Worm (Caenorhabditis elegans) whole organism, L2 larva: Measurements from ENCODE around the gene Y113G7A.16.

Experiments
- F13H6.1 ChIP-seq: sonication (generic microtip); optimal IDR thresholded peaks from 2 replicates; lab custom pipeline; 2016; ENCODE audit warnings: missing genetic modification characterization, missing compliant biosample characterization
- R02D3.7 ChIP-seq: fragments of 150-350 bp; optimal IDR thresholded peaks from 2 replicates; lab custom pipeline; 2014; ENCODE audit warnings: missing biosample characterization, missing genetic modification characterization
- Y55F3AM.14 ChIP-seq: fragments of 200-800 bp; sonication (Bioruptor generic); optimal IDR thresholded peaks from 2 replicates; lab custom pipeline; 2018; ENCODE audit warnings: mild to moderate bottlenecking, missing genetic modification characterization, missing compliant biosample characterization
- alr-1 ChIP-seq: fragments of 150-350 bp; optimal IDR thresholded peaks from 2 replicates; lab custom pipeline; 2014; ENCODE audit warnings: missing biosample characterization, missing genetic modification characterization
- aly-2 ChIP-seq: fragments of 150-350 bp; optimal IDR thresholded peaks from 2 replicates; lab custom pipeline; 2014; ENCODE audit warnings: missing biosample characterization, missing genetic modification characterization
- ama-1 ChIP-seq: fragments of 150-350 bp; optimal IDR thresholded peaks from 2 replicates; lab custom pipeline; 2018; ENCODE audit warnings: inconsistent platforms
- blmp-1 ChIP-seq: sonication (generic microtip); optimal IDR thresholded peaks from 2 replicates; lab custom pipeline; 2017; ENCODE audit warnings: missing genetic modification characterization, mild to moderate bottlenecking, missing compliant biosample characterization, antibody characterized with exemption, moderate library complexity; ENCODE audit not compliant: insufficient read depth
- ceh-16 ChIP-seq: fragments of 150-350 bp; optimal IDR thresholded peaks from 2 replicates; lab custom pipeline; 2014; ENCODE audit warnings: missing biosample characterization, missing genetic modification characterization
- ceh-82 ChIP-seq: fragments of 150-350 bp; optimal IDR thresholded peaks from 2 replicates; lab custom pipeline; 2014; ENCODE audit warnings: missing biosample characterization, missing genetic modification characterization
- crh-2 ChIP-seq: sonication (generic microtip); optimal IDR thresholded peaks from 2 replicates; lab custom pipeline; 2017; ENCODE audit warnings: missing biosample characterization, missing genetic modification characterization
- dmd-4 ChIP-seq: sonication (generic microtip); optimal IDR thresholded peaks from 2 replicates; lab custom pipeline; 2017; ENCODE audit warnings: missing biosample characterization, missing genetic modification characterization
- egl-27 ChIP-seq: sonication (generic microtip); optimal IDR thresholded peaks from 3 replicates; lab custom pipeline; 2017; ENCODE audit warnings: missing biosample characterization, missing genetic modification reagents, missing genetic modification characterization
- elt-3 ChIP-seq: sonication (generic microtip); optimal IDR thresholded peaks from 2 replicates; lab custom pipeline; 2017; ENCODE audit warnings: missing biosample characterization, missing genetic modification characterization
- fos-1 ChIP-seq: fragments of 150-350 bp; optimal IDR thresholded peaks from 2 replicates; lab custom pipeline; 2014; ENCODE audit warnings: missing biosample characterization, missing genetic modification characterization
- lin-11 ChIP-seq: fragments of 150-350 bp; sonication (generic microtip); optimal IDR thresholded peaks from 2 replicates; lab custom pipeline; 2014; ENCODE audit warnings: missing biosample characterization, missing genetic modification characterization, inconsistent platforms, mixed read lengths
- lin-13 ChIP-seq: fragments of 150-350 bp; optimal IDR thresholded peaks from 2 replicates; lab custom pipeline; 2014; ENCODE audit warnings: missing biosample characterization, missing genetic modification reagents, missing genetic modification characterization
- lin-39 ChIP-seq: fragments of 150-350 bp; optimal IDR thresholded peaks from 2 replicates; lab custom pipeline; 2014; ENCODE audit warnings: missing biosample characterization, missing genetic modification reagents, missing genetic modification characterization
- lsy-2 ChIP-seq, 2 experiments: fragments of 150-350 bp in 1 of 2; sonication (generic microtip) in 1 of 2; optimal IDR thresholded peaks; 2 replicates each; lab custom pipeline; 2014 to 2017; ENCODE audit warnings: missing biosample characterization in 2 of 2, missing genetic modification characterization in 2 of 2
- mab-5 ChIP-seq: fragments of 150-350 bp; optimal IDR thresholded peaks from 2 replicates; lab custom pipeline; 2014; ENCODE audit warnings: missing biosample characterization, missing genetic modification characterization
- mbf-1 ChIP-seq: sonication (generic microtip); optimal IDR thresholded peaks from 2 replicates; lab custom pipeline; 2017; ENCODE audit warnings: missing biosample characterization, missing genetic modification characterization
- mdl-1 ChIP-seq, 2 experiments: fragments of 150-350 bp in 1 of 2; sonication (generic microtip) in 1 of 2; optimal IDR thresholded peaks; 2 replicates each; lab custom pipeline; 2017; ENCODE audit warnings: missing biosample characterization in 2 of 2, missing genetic modification characterization in 2 of 2
- nhr-10 ChIP-seq: sonication (generic microtip); optimal IDR thresholded peaks from 2 replicates; lab custom pipeline; 2017; ENCODE audit warnings: missing biosample characterization, missing genetic modification characterization
- nhr-11 ChIP-seq: fragments of 150-350 bp; optimal IDR thresholded peaks from 2 replicates; lab custom pipeline; 2014; ENCODE audit warnings: missing biosample characterization, missing genetic modification characterization
- nhr-12 ChIP-seq: fragments of 150-350 bp; optimal IDR thresholded peaks from 2 replicates; lab custom pipeline; 2014; ENCODE audit warnings: missing biosample characterization, missing genetic modification characterization
- nhr-129 ChIP-seq: fragments of 150-350 bp; optimal IDR thresholded peaks from 2 replicates; lab custom pipeline; 2014; ENCODE audit warnings: missing biosample characterization, missing genetic modification characterization
- nhr-21 ChIP-seq: fragments of 150-350 bp; optimal IDR thresholded peaks from 2 replicates; lab custom pipeline; 2014; ENCODE audit warnings: missing biosample characterization, missing genetic modification characterization
- nhr-237 ChIP-seq: fragments of 150-350 bp; optimal IDR thresholded peaks from 2 replicates; lab custom pipeline; 2014; ENCODE audit warnings: missing biosample characterization, missing genetic modification characterization
- nhr-25 ChIP-seq: fragments of 150-350 bp; sonication (generic microtip); optimal IDR thresholded peaks from 3 replicates; lab custom pipeline; 2014; ENCODE audit warnings: missing biosample characterization, missing genetic modification characterization
- nhr-77 ChIP-seq: fragments of 150-350 bp; optimal IDR thresholded peaks from 2 replicates; lab custom pipeline; 2014; ENCODE audit warnings: missing biosample characterization, missing genetic modification characterization
- skn-1 ChIP-seq: sonication (generic microtip); optimal IDR thresholded peaks from 2 replicates; lab custom pipeline; 2017; ENCODE audit warnings: missing biosample characterization, missing genetic modification characterization
- sma-3 ChIP-seq: sonication (generic microtip); optimal IDR thresholded peaks from 2 replicates; lab custom pipeline; 2016; ENCODE audit warnings: missing genetic modification reagents, missing genetic modification characterization, missing compliant biosample characterization
- sma-9 ChIP-seq, 2 experiments: fragments of 150-350 bp in 1 of 2; sonication (generic microtip) in 1 of 2; optimal IDR thresholded peaks; 2 replicates each; lab custom pipeline; 2014 to 2016; ENCODE audit warnings: missing genetic modification characterization in 2 of 2, mild to moderate bottlenecking in 1 of 2, missing biosample characterization in 1 of 2, missing compliant biosample characterization in 1 of 2, missing genetic modification reagents in 1 of 2, moderate library complexity in 1 of 2
- snpc-4 ChIP-seq: fragments of 150-350 bp; optimal IDR thresholded peaks from 2 replicates; lab custom pipeline; 2014; ENCODE audit warnings: missing biosample characterization, missing genetic modification characterization
- unc-39 ChIP-seq: fragments of 150-350 bp; optimal IDR thresholded peaks from 2 replicates; lab custom pipeline; 2014; ENCODE audit warnings: missing biosample characterization, missing genetic modification characterization
- unc-62 ChIP-seq: fragments of 150-350 bp; optimal IDR thresholded peaks from 2 replicates; lab custom pipeline; 2014; ENCODE audit warnings: missing biosample characterization, missing genetic modification reagents, missing genetic modification characterization
- zag-1 ChIP-seq: fragments of 150-350 bp; optimal IDR thresholded peaks from 2 replicates; lab custom pipeline; 2014; ENCODE audit warnings: missing biosample characterization, missing genetic modification characterization
- ztf-1 ChIP-seq: fragments of 200-800 bp; sonication (Bioruptor generic); conservative IDR thresholded peaks from 2 replicates; pipeline ENCODE4 v1.3.6; 2022; ENCODE audit warnings: missing genetic modification characterization, missing compliant biosample characterization
- ztf-11 ChIP-seq: sonication (generic microtip); optimal IDR thresholded peaks from 2 replicates; lab custom pipeline; 2017; ENCODE audit warnings: missing biosample characterization, missing genetic modification characterization
- ztf-4 ChIP-seq: fragments of 150-350 bp; optimal IDR thresholded peaks from 2 replicates; lab custom pipeline; 2014; ENCODE audit warnings: missing biosample characterization, missing genetic modification characterization

Gene Y113G7A.16

DNA sequence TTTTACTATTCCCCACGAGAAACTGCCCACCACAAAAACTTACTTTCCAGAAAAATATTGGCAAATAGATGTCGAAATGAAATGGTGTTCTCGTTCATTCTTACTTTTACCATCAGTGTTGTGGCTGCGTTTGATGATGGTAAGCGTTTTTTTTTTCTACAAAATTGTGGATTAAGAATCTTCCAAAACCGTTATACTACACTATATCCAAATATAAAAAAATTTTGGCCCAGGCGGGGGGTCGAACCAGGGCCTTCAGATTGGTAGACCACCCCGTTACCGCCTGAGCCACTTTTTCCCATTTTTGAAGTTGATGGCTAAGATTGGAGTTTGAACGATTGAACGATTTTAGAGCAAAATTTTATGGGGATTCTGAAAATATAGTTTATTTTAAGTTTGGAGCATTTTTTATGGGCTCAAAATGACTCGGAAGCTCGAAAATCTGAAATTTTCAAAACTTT is 14.4 kb upstream of the Y113G7A.16 start, which contains the start of gene lgc-55:
lgc-55 (plus strand) TSS at position 51 of the 461 bp plus-strand sequence.
- TF ChIP-seq sma-3 (GFP tag; lab: Kevin White, UChicago) (no peak), unc-62 (GFP tag; lab: Kevin White, UChicago) (no peak), nhr-237 (tag; lab: Kevin White, UChicago) (no peak), ceh-82 (tag; lab: Kevin White, UChicago) (no peak), skn-1 (no peak), nhr-10 (tag; lab: Kevin White, UChicago) (no peak), R02D3.7 (no peak), nhr-25 (tag; lab: Kevin White, UChicago) (no peak), mdl-1 (tag; optimal IDR thresholded peaks at IDR 0.05; lab: Kevin White, UChicago) (no peak), ceh-16 (tag; lab: Kevin White, UChicago) (no peak), lin-39 (tag; lab: Kevin White, UChicago) (no peak), lin-13 (GFP tag; lab: Kevin White, UChicago) (no peak), dmd-4 (no peak), ztf-1 (no peak), zag-1 (tag; lab: Kevin White, UChicago) (no peak), nhr-21 (tag; lab: Kevin White, UChicago) (no peak), fos-1 (no peak), ztf-4 (tag; lab: Kevin White, UChicago) (no peak), mbf-1 (tag; lab: Kevin White, UChicago) (no peak), lin-11 (tag; lab: Kevin White, UChicago) (no peak)

DNA sequence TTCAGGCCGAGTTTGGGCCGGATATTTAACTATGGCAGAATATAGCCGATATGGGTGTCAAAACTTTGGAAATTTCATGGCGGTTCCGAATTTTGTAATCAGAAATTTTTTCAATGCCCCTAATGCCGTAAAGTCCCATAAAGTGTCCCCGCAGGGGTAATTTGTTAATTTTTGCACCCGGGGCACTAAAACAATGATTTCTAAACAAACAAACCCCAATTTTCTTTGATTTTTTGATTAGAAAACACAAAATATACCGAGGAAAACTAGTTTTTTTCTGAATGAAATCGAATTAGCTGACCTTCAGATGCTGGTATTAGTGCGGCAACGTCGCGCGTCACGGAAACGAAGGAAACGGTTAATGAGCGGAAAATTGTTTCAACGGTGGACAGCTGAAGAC is 2.5 kb upstream of the Y113G7A.16 start:
- TF ChIP-seq snpc-4 (tag; lab: Kevin White, UChicago) (no peak), sma-9 (GFP tag; optimal IDR thresholded peaks at IDR 0.05; lab: Kevin White, UChicago) (no peak), sma-9 (tag; optimal IDR thresholded peaks at IDR 0.05; lab: Kevin White, UChicago) (no peak), mbf-1 (tag; lab: Kevin White, UChicago) (no peak)

DNA sequence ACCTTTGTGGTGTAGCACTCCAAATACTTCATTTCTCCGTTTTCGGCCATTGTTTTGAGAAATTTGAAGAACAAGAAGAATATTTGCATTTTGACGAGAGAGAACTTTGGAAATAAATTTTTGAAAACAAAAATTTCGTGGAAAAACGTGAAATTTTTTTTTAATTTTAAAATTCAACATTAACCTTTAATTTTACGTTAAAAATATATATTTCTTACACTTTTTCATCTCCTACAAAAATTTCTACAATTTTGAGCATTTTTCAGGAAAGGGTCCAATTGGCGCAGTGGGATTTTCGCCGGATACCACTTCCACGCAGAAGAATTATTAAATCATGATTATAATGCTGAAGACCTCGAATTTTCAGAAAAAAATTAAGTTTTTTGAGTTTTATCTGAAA is 9.9 kb downstream of the Y113G7A.16 start, which contains the start of gene spe-19:
spe-19 (minus strand) TSS at position 101 of the 400 bp plus-strand sequence.
- TF ChIP-seq nhr-237 (tag; lab: Kevin White, UChicago) (no peak), ztf-4 (tag; lab: Kevin White, UChicago) (no peak), Y55F3AM.14 (GFP tag; lab: Kevin White, UChicago) (no peak), nhr-11 (tag; lab: Kevin White, UChicago) (no peak), F13H6.1 (tag; lab: Kevin White, UChicago) (no peak), mab-5 (no peak), mdl-1 (tag; optimal IDR thresholded peaks at IDR 0.05; lab: Kevin White, UChicago) (no peak), elt-3 (tag; lab: Kevin White, UChicago) (no peak), lin-39 (tag; lab: Kevin White, UChicago) (no peak), skn-1 (no peak), ceh-82 (tag; lab: Kevin White, UChicago) (no peak), sma-9 (GFP tag; optimal IDR thresholded peaks at IDR 0.05; lab: Kevin White, UChicago) (no peak), sma-9 (tag; optimal IDR thresholded peaks at IDR 0.05; lab: Kevin White, UChicago) (no peak), nhr-21 (tag; lab: Kevin White, UChicago) (no peak), crh-2 (tag; lab: Kevin White, UChicago) (no peak), nhr-77 (tag; lab: Kevin White, UChicago) (no peak), unc-39 (tag; lab: Kevin White, UChicago) (no peak), alr-1 (tag; lab: Kevin White, UChicago) (no peak), ztf-1 (no peak), nhr-12 (tag; lab: Kevin White, UChicago) (no peak)

DNA sequence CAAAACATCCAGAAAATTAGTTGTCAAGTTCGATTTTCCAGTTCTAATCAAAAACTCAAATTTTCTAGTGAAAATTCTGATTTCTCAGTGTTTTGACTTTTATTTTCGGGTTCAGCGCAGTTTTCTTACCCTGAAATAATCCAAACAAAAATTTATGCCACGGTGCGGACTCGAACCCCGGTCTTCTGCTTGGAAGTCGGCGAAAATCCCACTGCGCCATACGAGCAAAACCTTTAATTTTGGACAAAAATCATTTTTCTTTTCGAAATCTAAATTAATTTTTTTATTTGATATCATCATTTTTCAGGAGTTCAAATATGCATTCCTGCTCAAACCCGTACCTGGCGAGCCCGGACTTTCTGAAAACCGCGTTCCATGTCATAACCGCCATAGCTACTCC is 11.7 kb downstream of the Y113G7A.16 start, which contains the start of gene srh-233:
srh-233 (plus strand) TSS at position 301 of the 400 bp plus-strand sequence.
- TF ChIP-seq aly-2 (tag; lab: Kevin White, UChicago) = no peak
- no peak for TF ChIP-seq blmp-1 (tag; lab: Kevin White, UChicago)
- TF ChIP-seq ceh-16 (tag; lab: Kevin White, UChicago) = no peak
- no peak for TF ChIP-seq ama-1 (lab: Kevin White, UChicago)
- TF ChIP-seq nhr-77 (tag; lab: Kevin White, UChicago) = no peak
- no peak for TF ChIP-seq nhr-129 (tag; lab: Kevin White, UChicago)
- no peak for TF ChIP-seq ztf-11 (tag; lab: Kevin White, UChicago)
- TF ChIP-seq nhr-12 (tag; lab: Kevin White, UChicago) = no peak
- TF ChIP-seq lsy-2 (tag; optimal IDR thresholded peaks at IDR 0.05; lab: Kevin White, UChicago) = no peak
- no peak for TF ChIP-seq egl-27 (tag; lab: Kevin White, UChicago)
